Fruit fly (Drosophila melanogaster) whole organism, embryonic: Measurements from ENCODE around the gene Tnks.

Experiments
- CG10147 ChIP-seq: fragments of 200-800 bp; sonication (Bioruptor generic); optimal IDR thresholded peaks from 2 replicates; lab custom pipeline; 2019; ENCODE audit warnings: missing biosample characterization, mild to moderate bottlenecking, missing genetic modification characterization, moderate library complexity
- CG10209 ChIP-seq: fragments of 200-800 bp; sonication (Bioruptor generic); optimal IDR thresholded peaks from 3 replicates; lab custom pipeline; 2017; ENCODE audit warnings: missing biosample characterization, mild to moderate bottlenecking, missing genetic modification characterization, missing genetic modification reagents
- CG10267 ChIP-seq: fragments of 200-800 bp; sonication (Bioruptor generic); optimal IDR thresholded peaks from 2 replicates; lab custom pipeline; 2018; ENCODE audit warnings: missing biosample characterization, mild to moderate bottlenecking, missing genetic modification characterization, moderate library complexity
- CG11398 ChIP-seq: fragments of 200-800 bp; sonication (Bioruptor generic); optimal IDR thresholded peaks from 2 replicates; lab custom pipeline; 2016; ENCODE audit warnings: missing biosample characterization, missing genetic modification characterization
- CG1233 ChIP-seq: fragments of 200-800 bp; sonication (Bioruptor generic); optimal IDR thresholded peaks from 4 replicates; lab custom pipeline; 2018; ENCODE audit warnings: missing biosample characterization, mild to moderate bottlenecking, missing genetic modification characterization
- CG12659 ChIP-seq: fragments of 200-800 bp; sonication (Bioruptor generic); optimal IDR thresholded peaks from 3 replicates; lab custom pipeline; 2017; ENCODE audit warnings: mild to moderate bottlenecking, missing biosample characterization, missing genetic modification reagents, missing genetic modification characterization
- CG13894 ChIP-seq: fragments of 200-800 bp; sonication (Bioruptor generic); optimal IDR thresholded peaks from 3 replicates; lab custom pipeline; 2018; ENCODE audit warnings: missing biosample characterization, mild to moderate bottlenecking, missing genetic modification characterization, moderate library complexity
- CG14710 ChIP-seq: fragments of 200-800 bp; sonication (Bioruptor generic); optimal IDR thresholded peaks from 3 replicates; lab custom pipeline; 2019; ENCODE audit warnings: missing biosample characterization, mild to moderate bottlenecking, missing genetic modification characterization, moderate library complexity
- CG14860 ChIP-seq: fragments of 200-800 bp; sonication (Bioruptor generic); IDR thresholded peaks from 3 replicates; pipeline ENCODE4 v1.3.6; 2022; ENCODE audit warnings: missing biosample characterization, missing genetic modification characterization; ENCODE audit not compliant: partially characterized antibody
- CG15269 ChIP-seq: fragments of 200-800 bp; sonication (Bioruptor generic); optimal IDR thresholded peaks from 2 replicates; lab custom pipeline; 2018; ENCODE audit warnings: missing biosample characterization, mild to moderate bottlenecking, missing genetic modification characterization, moderate library complexity
- CG1647 ChIP-seq: fragments of 200-800 bp; sonication (Bioruptor generic); optimal IDR thresholded peaks from 3 replicates; lab custom pipeline; 2016; ENCODE audit warnings: missing biosample characterization, missing genetic modification characterization
- CG16779 ChIP-seq: fragments of 200-800 bp; sonication (Bioruptor generic); IDR thresholded peaks from 2 replicates; pipeline ENCODE4 v1.3.6; 2022; ENCODE audit warnings: missing biosample characterization, missing genetic modification characterization
- CG18262 ChIP-seq: fragments of 200-800 bp; optimal IDR thresholded peaks from 3 replicates; lab custom pipeline; 2019; ENCODE audit warnings: missing biosample characterization, mild to moderate bottlenecking, missing genetic modification characterization, moderate library complexity
- CG2875 ChIP-seq: fragments of 200-800 bp; sonication (Bioruptor generic); optimal IDR thresholded peaks from 2 replicates; lab custom pipeline; 2017; ENCODE audit warnings: missing biosample characterization, mild to moderate bottlenecking, missing genetic modification characterization, missing genetic modification reagents
- CG2889 ChIP-seq: fragments of 200-800 bp; sonication (Bioruptor generic); IDR thresholded peaks from 3 replicates; pipeline ENCODE4 v1.3.6; 2022; ENCODE audit warnings: missing biosample characterization, missing genetic modification characterization
- CG34376 ChIP-seq: fragments of 200-800 bp; sonication (Bioruptor generic); optimal IDR thresholded peaks from 2 replicates; lab custom pipeline; 2018; ENCODE audit warnings: missing biosample characterization, mild to moderate bottlenecking, missing genetic modification characterization
- CG4707 ChIP-seq: fragments of 200-800 bp; sonication (Bioruptor generic); optimal IDR thresholded peaks from 2 replicates; lab custom pipeline; 2018; ENCODE audit warnings: missing biosample characterization, mild to moderate bottlenecking, missing genetic modification characterization, moderate library complexity
- CG5953 ChIP-seq: fragments of 200-800 bp; sonication (Bioruptor generic); IDR thresholded peaks from 2 replicates; pipeline ENCODE4 v1.3.6; 2022; ENCODE audit warnings: missing biosample characterization, missing genetic modification characterization
- CG6683 ChIP-seq: fragments of 200-800 bp; sonication (Bioruptor generic); optimal IDR thresholded peaks from 2 replicates; lab custom pipeline; 2017; ENCODE audit warnings: missing biosample characterization, mild to moderate bottlenecking, missing genetic modification characterization, missing genetic modification reagents
- CG7987 ChIP-seq: fragments of 200-800 bp; sonication (Bioruptor generic); optimal IDR thresholded peaks from 2 replicates; lab custom pipeline; 2018; ENCODE audit warnings: missing biosample characterization, mild to moderate bottlenecking, missing genetic modification characterization, moderate library complexity
- CG8089 ChIP-seq: fragments of 200-800 bp; sonication (Bioruptor generic); optimal IDR thresholded peaks from 3 replicates; lab custom pipeline; 2016; ENCODE audit warnings: missing biosample characterization, missing genetic modification characterization
- CG9215 ChIP-seq: fragments of 200-800 bp; sonication (Bioruptor generic); IDR thresholded peaks from 2 replicates; pipeline ENCODE4 v1.3.6; 2022; ENCODE audit warnings: missing biosample characterization, missing genetic modification characterization
- Chrac-16 ChIP-seq: fragments of 200-800 bp; sonication (Bioruptor generic); optimal IDR thresholded peaks from 3 replicates; lab custom pipeline; 2016; ENCODE audit warnings: missing biosample characterization, missing genetic modification characterization
- Doc3 ChIP-seq: fragments of 200-800 bp; sonication (Bioruptor generic); IDR thresholded peaks from 3 replicates; pipeline ENCODE4 v1.3.6; 2022; ENCODE audit warnings: missing biosample characterization, missing genetic modification characterization; ENCODE audit not compliant: partially characterized antibody
- E2f2 ChIP-seq: fragments of 200-800 bp; sonication (Bioruptor generic); IDR thresholded peaks from 2 replicates; pipeline ENCODE4 v1.3.6; 2022; ENCODE audit warnings: missing biosample characterization, missing genetic modification characterization
- Meics ChIP-seq: fragments of 200-800 bp; sonication (Bioruptor generic); optimal IDR thresholded peaks from 2 replicates; lab custom pipeline; 2017; ENCODE audit warnings: missing biosample characterization, mild to moderate bottlenecking, missing genetic modification characterization
- Mrtf ChIP-seq: fragments of 200-800 bp; sonication (Bioruptor generic); IDR thresholded peaks from 3 replicates; pipeline ENCODE4 v1.3.6; 2022; ENCODE audit warnings: missing biosample characterization, missing genetic modification characterization
- Sry-δ ChIP-seq: fragments of 200-800 bp; sonication (Bioruptor generic); optimal IDR thresholded peaks from 2 replicates; lab custom pipeline; 2016; ENCODE audit warnings: missing biosample characterization, missing genetic modification characterization
- Usf ChIP-seq: fragments of 200-800 bp; sonication (Bioruptor generic); optimal IDR thresholded peaks from 2 replicates; lab custom pipeline; 2017; ENCODE audit warnings: missing genotype, missing biosample characterization, missing genetic modification characterization
- Vsx1 ChIP-seq: fragments of 200-800 bp; sonication (Bioruptor generic); optimal IDR thresholded peaks from 2 replicates; lab custom pipeline; 2017; ENCODE audit warnings: missing biosample characterization, mild to moderate bottlenecking, missing genetic modification characterization, missing genetic modification reagents
- abd-A ChIP-seq: fragments of 200-800 bp; sonication (Bioruptor generic); optimal IDR thresholded peaks from 3 replicates; lab custom pipeline; 2019; ENCODE audit warnings: missing biosample characterization, mild to moderate bottlenecking, missing genetic modification characterization, moderate library complexity
- bab2 ChIP-seq: fragments of 200-800 bp; sonication (Bioruptor generic); optimal IDR thresholded peaks from 2 replicates; lab custom pipeline; 2016; ENCODE audit warnings: missing biosample characterization, missing genetic modification characterization
- bigmax ChIP-seq: fragments of 200-800 bp; sonication (Bioruptor generic); optimal IDR thresholded peaks from 2 replicates; lab custom pipeline; 2018; ENCODE audit warnings: missing biosample characterization, mild to moderate bottlenecking, missing genetic modification characterization
- cas ChIP-seq: fragments of 200-800 bp; sonication (Bioruptor generic); IDR thresholded peaks from 2 replicates; pipeline ENCODE4 v1.3.6; 2022; ENCODE audit warnings: missing biosample characterization, missing genetic modification characterization
- cato ChIP-seq: fragments of 200-800 bp; sonication (Bioruptor generic); optimal IDR thresholded peaks from 2 replicates; lab custom pipeline; 2016; ENCODE audit warnings: missing biosample characterization, missing genetic modification characterization, borderline replicate concordance
- ci ChIP-seq: fragments of 200-800 bp; sonication (Bioruptor generic); IDR thresholded peaks from 3 replicates; pipeline ENCODE4 v1.3.6; 2022; ENCODE audit warnings: missing biosample characterization, missing genetic modification characterization
- cwo ChIP-seq: fragments of 200-800 bp; sonication (Bioruptor generic); optimal IDR thresholded peaks from 3 replicates; lab custom pipeline; 2017; ENCODE audit warnings: missing biosample characterization, missing genetic modification characterization, mild to moderate bottlenecking, moderate library complexity, missing genetic modification reagents
- emc ChIP-seq: fragments of 200-800 bp; sonication (Bioruptor generic); optimal IDR thresholded peaks from 2 replicates; lab custom pipeline; 2016; ENCODE audit warnings: missing biosample characterization, missing genetic modification characterization
- fd64A ChIP-seq: fragments of 200-800 bp; sonication (Bioruptor generic); optimal IDR thresholded peaks from 3 replicates; lab custom pipeline; 2018; ENCODE audit warnings: missing biosample characterization, mild to moderate bottlenecking, missing genetic modification characterization
- ham ChIP-seq: fragments of 200-800 bp; sonication (Bioruptor generic); IDR thresholded peaks from 2 replicates; pipeline ENCODE4 v1.3.6; 2022; ENCODE audit warnings: missing biosample characterization, missing genetic modification characterization
- jigr1 ChIP-seq: fragments of 200-800 bp; sonication (Bioruptor generic); IDR thresholded peaks from 3 replicates; pipeline ENCODE4 v1.3.6; 2022; ENCODE audit warnings: missing biosample characterization, missing genetic modification characterization
- lmd ChIP-seq: fragments of 200-800 bp; sonication (Bioruptor generic); IDR thresholded peaks from 2 replicates; pipeline ENCODE4 v1.3.6; 2022; ENCODE audit warnings: missing biosample characterization, missing genetic modification characterization
- nerfin-1 ChIP-seq: fragments of 200-800 bp; sonication (Bioruptor generic); optimal IDR thresholded peaks from 3 replicates; lab custom pipeline; 2019; ENCODE audit warnings: missing biosample characterization, mild to moderate bottlenecking, missing genetic modification characterization, moderate library complexity
- pum ChIP-seq: fragments of 200-800 bp; sonication (Bioruptor generic); optimal IDR thresholded peaks from 2 replicates; lab custom pipeline; 2016; ENCODE audit warnings: missing biosample characterization, missing genetic modification characterization
- stc ChIP-seq: fragments of 200-800 bp; sonication (Bioruptor generic); IDR thresholded peaks from 2 replicates; pipeline ENCODE4 v1.3.6; 2022; ENCODE audit warnings: missing biosample characterization, missing genetic modification characterization
- sug ChIP-seq: fragments of 200-800 bp; optimal IDR thresholded peaks from 2 replicates; lab custom pipeline; 2019; ENCODE audit warnings: missing biosample characterization, mild to moderate bottlenecking, missing genetic modification characterization, moderate library complexity
- usp ChIP-seq: fragments of >200 bp; optimal IDR thresholded peaks from 2 replicates; lab custom pipeline; 2017; ENCODE audit warnings: missing biosample characterization, missing genetic modification characterization
- wek ChIP-seq: fragments of 200-800 bp; sonication (Bioruptor generic); optimal IDR thresholded peaks from 3 replicates; lab custom pipeline; 2018; ENCODE audit warnings: missing biosample characterization, mild to moderate bottlenecking, missing genetic modification characterization, moderate library complexity
- yki ChIP-seq: fragments of >200 bp; optimal IDR thresholded peaks from 3 replicates; lab custom pipeline; 2018
- zf30C ChIP-seq: fragments of 200-800 bp; sonication (Bioruptor generic); optimal IDR thresholded peaks from 3 replicates; lab custom pipeline; 2018; ENCODE audit warnings: missing biosample characterization, mild to moderate bottlenecking, missing genetic modification characterization

Tnks gene

dm6 chr3R:25684859-25685258 lies 23.8 kb upstream of the Tnks start, which contains the start of gene RpL27 (continued):
- TF ChIP-seq CG2875 (GFP tag; lab: Kevin White, UChicago) (peak; percentile 78), jigr1 (GFP tag; lab: Robert Waterston, UW) (no peak), nerfin-1 (peak; percentile 85), CG4707 (GFP tag; lab: Kevin White, UChicago) (peak; percentile 71), abd-A (no peak), CG10209 (GFP tag; lab: Kevin White, UChicago) (peak; percentile 86), CG15269 (peak; percentile 74), cwo (GFP tag; lab: Kevin White, UChicago) (peak; percentile 68), CG8089 (GFP tag; lab: Kevin White, UChicago) (peak; percentile 67), Doc3 (GFP tag; lab: Robert Waterston, UW) (peak; percentile 34; the same call in 1 of the 3 replicates), yki (lab: Kevin White, UChicago) (no peak), CG5953 (GFP tag; lab: Robert Waterston, UW) (peak; percentile 65), ham (GFP tag; lab: Robert Waterston, UW) (no peak), stc (GFP tag; lab: Robert Waterston, UW) (peak; percentile 73), CG18262 (peak; percentile 76), CG13894 (tag; lab: Kevin White, UChicago) (peak; percentile 74), lmd (GFP tag; lab: Robert Waterston, UW) (peak; percentile 44; the same call in 1 of the 2 replicates), fd64A (GFP tag; lab: Kevin White, UChicago) (peak; percentile 74), CG9215 (GFP tag; lab: Robert Waterston, UW) (0 out of 2 replicates have a peak, but pooled peaks have one; percentile 40), CG6683 (peak; percentile 68), Sry-δ (GFP tag; lab: Kevin White, UChicago) (peak; percentile 96), emc (GFP tag; lab: Kevin White, UChicago) (peak; percentile 88), cato (peak; percentile 10), pum (GFP tag; lab: Kevin White, UChicago) (peak; percentile 10), CG1233 (GFP tag; lab: Kevin White, UChicago) (peak; percentile 88), Meics (GFP tag; lab: Kevin White, UChicago) (peak; percentile 92), wek (GFP tag; lab: Kevin White, UChicago) (peak; percentile 81), usp (no peak), CG10267 (tag; lab: Kevin White, UChicago) (peak; percentile 81), CG14860 (GFP tag; lab: Robert Waterston, UW) (no peak), bigmax (peak; percentile 70), zf30C (GFP tag; lab: Kevin White, UChicago) (peak; percentile 23), CG11398 (GFP tag; lab: Kevin White, UChicago) (peak; percentile 57), sug (tag; lab: Kevin White, UChicago) (peak; percentile 84), CG16779 (GFP tag; lab: Robert Waterston, UW) (0 out of 2 replicates have a peak, but pooled peaks have one; percentile 60), CG1647 (GFP tag; lab: Kevin White, UChicago) (peak; percentile 62), Vsx1 (GFP tag; lab: Kevin White, UChicago) (peak; percentile 88), CG14710 (tag; lab: Kevin White, UChicago) (peak; percentile 85), E2f2 (GFP tag; lab: Robert Waterston, UW) (peak; percentile 87), CG7987 (GFP tag; lab: Kevin White, UChicago) (peak; percentile 95), Mrtf (GFP tag; lab: Robert Waterston, UW) (no peak; the same call in 1 of the 3 replicates), Usf (peak; percentile 45), bab2 (peak; percentile 47), CG12659 (GFP tag; lab: Kevin White, UChicago) (peak; percentile 90), CG2889 (GFP tag; lab: Robert Waterston, UW) (0 out of 3 replicates have a peak, but pooled peaks have one; percentile 10), Chrac-16 (GFP tag; lab: Kevin White, UChicago) (peak; percentile 31), CG10147 (peak; percentile 79), ci (GFP tag; lab: Robert Waterston, UW) (peak; percentile 95), CG34376 (GFP tag; lab: Kevin White, UChicago) (peak; percentile 95), cas (GFP tag; lab: Robert Waterston, UW) (0 out of 2 replicates have a peak, but pooled peaks have one; percentile 22)
